Worm (Caenorhabditis elegans): ENCODE measurements around the gene Y17G9B.5.

DNA sequence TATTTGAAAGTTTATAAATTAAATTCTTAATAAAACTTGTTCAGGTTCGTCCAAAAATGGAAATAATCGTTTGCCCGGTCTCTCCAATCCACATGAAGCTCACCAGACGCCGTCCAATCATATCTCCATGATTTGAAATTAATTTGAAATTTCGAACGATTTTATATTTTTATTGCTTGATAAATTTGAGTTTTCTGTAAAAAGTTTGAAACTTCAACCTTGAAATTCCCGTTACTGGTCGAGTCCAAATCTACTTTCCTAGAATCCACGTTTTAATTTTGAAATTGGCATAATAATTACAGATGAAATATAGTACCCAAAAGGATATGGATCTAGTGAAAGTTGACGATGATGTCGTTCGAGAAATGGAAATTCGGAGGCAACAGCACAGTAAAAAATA lies 14.4 kb downstream of the Y17G9B.5 start, which contains the start of gene npp-26:
- TF ChIP-seq unc-62 (GFP tag; optimal IDR thresholded peaks at IDR 0.05) (no peak), nhr-43 (tag; optimal IDR thresholded peaks at IDR 0.05; ENCODE audit: poor library complexity, severe bottlenecking) (no peak), jun-1 (tag; optimal IDR thresholded peaks at IDR 0.05) (no peak), nhr-25 (tag; optimal IDR thresholded peaks at IDR 0.05) (no peak)
